Fruit fly (Drosophila melanogaster) whole organism, pupa: ENCODE data around the gene ago.
A peak's percentile ranks its signal among the peaks of the same experiment; 100 is the strongest.

Source experiments
- CG10348 ChIP-seq: fragments of 200-800 bp; sonication (Bioruptor generic); IDR thresholded peaks from 2 replicates; pipeline ENCODE4 v1.3.6; 2022; ENCODE audit warnings: missing biosample characterization, missing genetic modification characterization
- CG12605 ChIP-seq: fragments of 200-800 bp; sonication (Bioruptor generic); IDR thresholded peaks from 2 replicates; pipeline ENCODE4 v1.3.6; 2022; ENCODE audit warnings: missing biosample characterization, missing genetic modification characterization
- CG13204 ChIP-seq: fragments of 200-800 bp; sonication (Bioruptor generic); optimal IDR thresholded peaks from 2 replicates; lab custom pipeline; 2018; ENCODE audit warnings: missing biosample characterization, mild to moderate bottlenecking, missing genetic modification characterization, moderate library complexity
- CG14655 ChIP-seq: fragments of 200-800 bp; sonication (Bioruptor generic); optimal IDR thresholded peaks from 3 replicates; lab custom pipeline; 2017; ENCODE audit warnings: mild to moderate bottlenecking, missing biosample characterization, missing genetic modification reagents, missing genetic modification characterization
- CG15710 ChIP-seq: fragments of 200-800 bp; sonication (Bioruptor generic); optimal IDR thresholded peaks from 2 replicates; lab custom pipeline; 2018; ENCODE audit warnings: missing biosample characterization, mild to moderate bottlenecking, missing genetic modification characterization, moderate library complexity
- CG17806 ChIP-seq: fragments of 200-800 bp; sonication (Bioruptor generic); optimal IDR thresholded peaks from 2 replicates; lab custom pipeline; 2018; ENCODE audit warnings: missing biosample characterization, mild to moderate bottlenecking, missing genetic modification characterization, moderate library complexity
- CG32121 ChIP-seq: fragments of 200-800 bp; sonication (Bioruptor generic); IDR thresholded peaks from 2 replicates; pipeline ENCODE4 v1.3.6; 2022; ENCODE audit warnings: missing biosample characterization, missing genetic modification characterization
- CG34367 ChIP-seq: fragments of 200-800 bp; sonication (Bioruptor generic); optimal IDR thresholded peaks from 2 replicates; lab custom pipeline; 2018; ENCODE audit warnings: missing biosample characterization, mild to moderate bottlenecking, missing genetic modification characterization
- CG4496 ChIP-seq: fragments of 200-800 bp; sonication (Bioruptor generic); IDR thresholded peaks from 3 replicates; pipeline ENCODE4 v1.3.6; 2022; ENCODE audit warnings: missing biosample characterization, missing genetic modification characterization
- CG8159 ChIP-seq: fragments of 200-800 bp; sonication (Bioruptor generic); optimal IDR thresholded peaks from 3 replicates; lab custom pipeline; 2018; ENCODE audit warnings: missing biosample characterization, mild to moderate bottlenecking, missing genetic modification characterization, moderate library complexity
- CG8301 ChIP-seq: fragments of 200-800 bp; sonication (Bioruptor generic); optimal IDR thresholded peaks from 2 replicates; lab custom pipeline; 2018; ENCODE audit warnings: missing biosample characterization, mild to moderate bottlenecking, missing genetic modification characterization
- CG9948 ChIP-seq: fragments of 200-800 bp; sonication (Bioruptor generic); optimal IDR thresholded peaks from 2 replicates; lab custom pipeline; 2018; ENCODE audit warnings: missing biosample characterization, mild to moderate bottlenecking, missing genetic modification characterization, moderate library complexity
- D1 ChIP-seq: fragments of 200-800 bp; sonication (Bioruptor generic); optimal IDR thresholded peaks from 2 replicates; lab custom pipeline; 2018; ENCODE audit warnings: missing biosample characterization, mild to moderate bottlenecking, missing genetic modification characterization, moderate library complexity
- EcR ChIP-seq: fragments of 200-800 bp; sonication (Bioruptor generic); optimal IDR thresholded peaks from 3 replicates; lab custom pipeline; 2019; ENCODE audit warnings: missing biosample characterization, missing genetic modification characterization, mild to moderate bottlenecking, moderate library complexity, missing genetic modification reagents
- Ets98B ChIP-seq: fragments of 200-800 bp; sonication (Bioruptor generic); IDR thresholded peaks from 2 replicates; pipeline ENCODE4 v1.3.6; 2022; ENCODE audit warnings: missing biosample characterization, missing genetic modification characterization
- Pif1A ChIP-seq: fragments of 200-800 bp; sonication (Bioruptor generic); optimal IDR thresholded peaks from 3 replicates; lab custom pipeline; 2016; ENCODE audit warnings: missing biosample characterization, missing genetic modification characterization
- Pif1B ChIP-seq: fragments of 200-800 bp; sonication (Bioruptor generic); optimal IDR thresholded peaks from 3 replicates; lab custom pipeline; 2016; ENCODE audit warnings: missing biosample characterization, missing genetic modification characterization
- Snoo ChIP-seq: fragments of 200-800 bp; sonication (Bioruptor generic); optimal IDR thresholded peaks from 3 replicates; lab custom pipeline; 2017; ENCODE audit warnings: missing biosample characterization, mild to moderate bottlenecking, missing genetic modification characterization, inconsistent platforms
- fd96Ca ChIP-seq: fragments of 200-800 bp; sonication (Bioruptor generic); IDR thresholded peaks from 3 replicates; pipeline ENCODE4 v1.3.6; 2022; ENCODE audit warnings: missing biosample characterization, missing genetic modification characterization
- gl ChIP-seq: fragments of 200-800 bp; sonication (Bioruptor generic); optimal IDR thresholded peaks from 2 replicates; lab custom pipeline; 2018; ENCODE audit warnings: missing biosample characterization, mild to moderate bottlenecking, missing genetic modification characterization
- rn ChIP-seq: fragments of 200-800 bp; sonication (Bioruptor generic); IDR thresholded peaks from 2 replicates; pipeline ENCODE4 v1.3.6; 2022; ENCODE audit warnings: missing biosample characterization, missing genetic modification characterization

ago gene

DNA sequence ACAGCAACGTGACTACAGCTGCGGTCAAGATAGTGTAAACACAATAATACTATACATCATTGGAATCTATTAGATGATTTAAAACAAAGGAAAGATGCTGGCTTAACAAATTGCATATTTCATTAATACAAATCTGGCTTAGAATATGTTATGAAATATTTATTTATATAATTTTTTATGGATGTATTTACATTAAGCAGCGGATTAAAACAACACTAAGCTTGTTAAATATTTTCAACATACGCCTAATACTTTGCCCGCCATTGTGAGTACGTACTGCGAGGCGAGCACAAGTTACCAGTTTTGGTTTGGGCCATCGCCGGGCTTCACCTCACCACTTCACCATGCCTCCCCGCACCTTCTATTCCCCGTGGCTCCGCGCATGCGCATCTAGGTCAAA lies 15.8 kb upstream of the ago start:
- TF ChIP-seq CG13204 (no peak), fd96Ca (0 out of 3 replicates have a peak, but pooled peaks have one; percentile 24), CG34367 (tag; lab: Kevin White, UChicago) (peak; percentile 57), CG8159 (tag; lab: Kevin White, UChicago) (peak; percentile 81), gl (tag; lab: Kevin White, UChicago) (peak; percentile 52), Ets98B (GFP tag; lab: Robert Waterston, UW) (no peak; the same call in 1 of the 2 replicates), CG10348 (no peak), CG15710 (peak; percentile 81), CG4496 (GFP tag; lab: Robert Waterston, UW) (peak; percentile 67; the same call in 1 of the 3 replicates), CG8301 (tag; lab: Kevin White, UChicago) (peak; percentile 88), CG12605 (GFP tag; lab: Robert Waterston, UW) (peak; percentile 78), CG32121 (GFP tag; lab: Robert Waterston, UW) (peak; percentile 63), CG14655 (GFP tag; lab: Kevin White, UChicago) (peak; percentile 82), Snoo (peak; percentile 76), Pif1A (GFP tag; lab: Kevin White, UChicago) (peak; percentile 66), EcR (GFP tag; lab: Kevin White, UChicago) (no peak), rn (GFP tag; lab: Robert Waterston, UW) (no peak), Pif1B (GFP tag; lab: Kevin White, UChicago) (peak; percentile 75), D1 (peak; percentile 66), CG9948 (tag; lab: Kevin White, UChicago) (peak; percentile 81), CG17806 (tag; lab: Kevin White, UChicago) (peak; percentile 76)
- TF ChIP-seq, all 21 proteins: peak for 16

DNA sequence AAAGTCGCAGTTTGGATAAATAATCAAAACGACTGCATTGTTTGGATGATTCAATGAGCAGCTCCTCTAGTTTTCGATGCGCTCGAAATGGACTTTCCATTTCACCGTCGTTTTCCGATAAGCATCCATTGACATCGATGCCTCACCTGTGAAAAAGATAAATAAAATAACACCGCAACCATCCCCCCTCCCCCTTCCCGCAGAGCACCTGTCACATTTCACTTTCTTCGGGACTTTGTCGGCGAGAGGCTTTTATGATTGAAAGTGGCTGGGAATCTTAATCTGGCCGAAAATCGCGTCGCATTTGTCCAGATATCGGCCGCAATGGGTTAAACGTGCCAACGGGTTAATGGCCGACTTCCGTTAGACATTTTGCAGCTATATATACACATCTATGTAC lies 15.1 kb upstream of the ago start:
- TF ChIP-seq CG8159 (tag; lab: Kevin White, UChicago) (no peak), rn (GFP tag; lab: Robert Waterston, UW) (no peak), D1 (no peak), fd96Ca (no peak), CG15710 (no peak), CG10348 (no peak), CG17806 (tag; lab: Kevin White, UChicago) (no peak)
- TF ChIP-seq, all 21 proteins: peak for 0

DNA sequence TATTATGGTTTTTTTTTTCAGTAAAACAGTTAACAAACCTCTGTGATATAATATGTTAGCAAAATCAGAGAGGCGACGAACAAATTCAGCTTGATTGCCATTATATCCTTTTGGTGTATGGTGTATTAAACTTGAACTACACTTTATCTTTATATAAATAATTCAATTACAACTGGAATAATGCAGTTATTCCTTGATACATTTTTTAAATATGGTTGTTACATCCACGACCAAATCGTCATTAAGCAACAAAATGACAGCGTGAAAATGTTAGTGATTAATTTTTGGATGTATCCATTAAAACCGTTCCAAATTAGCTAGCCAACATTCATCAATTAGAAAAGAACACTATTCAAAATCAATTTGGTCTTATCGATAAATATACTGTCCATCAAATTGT lies 13.3 kb upstream of the ago start, which contains the start of gene CG33764:
CG33764 (minus strand) TSS at position 101 of the 400 bp plus-strand sequence.
- no peak for TF ChIP-seq CG8301 (tag; lab: Kevin White, UChicago)
- no peak for TF ChIP-seq Pif1A (GFP tag; lab: Kevin White, UChicago)

DNA sequence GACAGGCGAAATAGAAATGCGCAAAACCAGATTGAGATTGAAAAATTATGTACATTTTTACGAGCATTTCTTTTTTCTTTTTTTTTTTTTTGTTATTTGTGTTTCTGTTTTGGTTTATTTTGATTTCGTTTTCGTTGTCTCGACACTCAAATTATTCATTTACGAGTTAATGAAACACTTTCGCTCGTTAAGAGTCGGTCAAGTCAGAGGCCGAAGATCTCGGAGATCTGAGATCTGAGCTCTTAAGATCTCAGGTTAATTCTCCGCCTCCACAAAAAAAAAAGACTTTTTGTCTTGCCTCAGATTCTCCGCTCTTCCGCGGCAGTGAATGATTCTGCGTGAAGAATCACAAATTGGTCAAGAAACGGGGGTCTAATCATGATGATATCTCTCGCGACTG lies 11.7 kb upstream of the ago start:
- TF ChIP-seq CG34367 (tag; lab: Kevin White, UChicago) (no peak), Pif1B (GFP tag; lab: Kevin White, UChicago) (no peak), CG8159 (tag; lab: Kevin White, UChicago) (no peak), gl (tag; lab: Kevin White, UChicago) (no peak), CG13204 (no peak), rn (GFP tag; lab: Robert Waterston, UW) (no peak), CG10348 (no peak), CG17806 (tag; lab: Kevin White, UChicago) (no peak), CG12605 (GFP tag; lab: Robert Waterston, UW) (no peak)

DNA sequence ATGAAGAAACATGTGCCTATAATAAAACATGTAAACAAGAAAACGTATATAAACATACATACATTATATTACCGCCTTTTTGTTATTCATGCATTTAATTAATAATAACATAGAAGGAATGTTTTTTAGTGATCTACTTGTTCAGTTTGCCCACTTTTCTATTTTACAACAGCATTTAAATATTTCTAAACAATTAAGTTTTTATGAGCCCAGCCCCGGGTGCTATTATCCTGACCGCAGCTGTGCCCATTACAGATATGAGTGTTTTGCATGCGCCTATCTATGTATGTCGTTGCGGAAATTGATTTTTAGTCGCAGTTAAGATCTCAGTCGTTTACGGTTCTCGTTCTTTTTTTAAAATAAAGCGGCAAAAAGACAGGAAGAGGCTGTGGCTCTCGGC lies 10.9 kb upstream of the ago start:
- no peak for TF ChIP-seq CG32121 (GFP tag; lab: Robert Waterston, UW)
- no peak for TF ChIP-seq gl (tag; lab: Kevin White, UChicago)
- TF ChIP-seq CG14655 (GFP tag; lab: Kevin White, UChicago), result no peak
- TF ChIP-seq CG13204, result no peak
- TF ChIP-seq D1, result no peak
- TF ChIP-seq Pif1A (GFP tag; lab: Kevin White, UChicago), result no peak
- TF ChIP-seq EcR (GFP tag; lab: Kevin White, UChicago), result no peak
- TF ChIP-seq rn (GFP tag; lab: Robert Waterston, UW), result no peak
- TF ChIP-seq CG8159 (tag; lab: Kevin White, UChicago), result no peak
- TF ChIP-seq Snoo, result no peak
- no peak for TF ChIP-seq fd96Ca
- TF ChIP-seq CG8301 (tag; lab: Kevin White, UChicago), result no peak
- no peak for TF ChIP-seq CG10348
- TF ChIP-seq CG9948 (tag; lab: Kevin White, UChicago), result no peak
- no peak for TF ChIP-seq CG34367 (tag; lab: Kevin White, UChicago)
- TF ChIP-seq Pif1B (GFP tag; lab: Kevin White, UChicago), result no peak
- no peak for TF ChIP-seq CG12605 (GFP tag; lab: Robert Waterston, UW)
- no peak for TF ChIP-seq CG17806 (tag; lab: Kevin White, UChicago)

DNA sequence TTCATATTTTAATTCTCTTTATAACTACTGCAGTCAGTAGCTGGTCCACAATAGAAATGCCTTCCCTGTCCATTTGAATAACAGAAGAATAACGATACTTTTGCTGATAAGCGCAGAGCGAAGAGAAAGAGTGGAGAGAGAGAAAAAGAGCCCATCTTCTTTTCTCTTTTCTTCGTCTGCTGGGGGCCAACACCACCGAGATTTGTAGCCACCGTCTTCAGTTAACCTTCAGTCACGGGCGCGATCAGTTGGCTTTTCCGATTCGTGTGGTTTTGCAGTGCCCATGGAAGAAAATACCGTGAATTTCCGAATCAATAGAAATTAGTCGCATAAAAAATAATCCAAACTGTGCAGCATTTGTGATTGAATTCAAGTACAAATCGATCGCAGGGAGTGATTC lies 9.4 kb upstream of the ago start, which contains the start of gene CG1273:
CG1273 (plus strand) TSS at position 218 of the 400 bp plus-strand sequence.
- TF ChIP-seq fd96Ca (no peak), Snoo (no peak), CG8301 (tag; lab: Kevin White, UChicago) (no peak), Ets98B (GFP tag; lab: Robert Waterston, UW) (no peak), CG15710 (no peak), CG4496 (GFP tag; lab: Robert Waterston, UW) (no peak), CG10348 (no peak), CG13204 (no peak), CG12605 (GFP tag; lab: Robert Waterston, UW) (no peak), CG17806 (tag; lab: Kevin White, UChicago) (no peak), rn (GFP tag; lab: Robert Waterston, UW) (no peak), CG32121 (GFP tag; lab: Robert Waterston, UW) (no peak), D1 (no peak), CG9948 (tag; lab: Kevin White, UChicago) (no peak)
